Worm (Caenorhabditis elegans) whole organism, L1 larva: Measurements from ENCODE around the gene C31H1.5.

Experiments used
- C04F5.9 ChIP-seq: sonication (generic microtip); optimal IDR thresholded peaks from 2 replicates; lab custom pipeline; 2016; ENCODE audit warnings: missing genetic modification characterization, missing compliant biosample characterization
- C34B4.2 ChIP-seq: sonication (generic microtip); optimal IDR thresholded peaks from 2 replicates; lab custom pipeline; 2017; ENCODE audit warnings: mild to moderate bottlenecking, missing genetic modification characterization, missing compliant biosample characterization
- F16B12.6 ChIP-seq: fragments of 150-350 bp; optimal IDR thresholded peaks from 2 replicates; lab custom pipeline; 2014; ENCODE audit warnings: missing biosample characterization, missing genetic modification characterization
- Y116A8C.19 ChIP-seq: sonication (generic microtip); optimal IDR thresholded peaks from 2 replicates; lab custom pipeline; 2016; ENCODE audit warnings: missing compliant biosample characterization, missing genetic modification characterization, borderline replicate concordance
- aha-1 ChIP-seq: fragments of 150-350 bp; optimal IDR thresholded peaks from 2 replicates; lab custom pipeline; 2014; ENCODE audit warnings: missing biosample characterization, missing genetic modification characterization
- aly-2 ChIP-seq: fragments of 150-350 bp; optimal IDR thresholded peaks from 2 replicates; lab custom pipeline; 2014; ENCODE audit warnings: missing biosample characterization, missing genetic modification characterization
- blmp-1 ChIP-seq: fragments of 150-350 bp; optimal IDR thresholded peaks from 2 replicates; lab custom pipeline; 2014; ENCODE audit warnings: missing biosample characterization, missing genetic modification characterization
- ceh-82 ChIP-seq, 3 experiments: fragments of 150-350 bp in 1 of 3; sonication (generic microtip) in 2 of 3; optimal IDR thresholded peaks; 2 replicates each; lab custom pipeline; 2014 to 2017; ENCODE audit warnings: missing biosample characterization in 3 of 3, missing genetic modification characterization in 3 of 3
- ceh-90 ChIP-seq: sonication (generic microtip); optimal IDR thresholded peaks from 2 replicates; lab custom pipeline; 2016; ENCODE audit warnings: missing genetic modification characterization, missing compliant biosample characterization
- dpl-1 ChIP-seq, 3 experiments: fragments of 150-350 bp in 2 of 3; sonication (generic microtip) in 1 of 3; optimal IDR thresholded peaks; 2 replicates each; lab custom pipeline; 2014 to 2017; ENCODE audit warnings: missing biosample characterization in 3 of 3, missing genetic modification characterization in 3 of 3, missing genetic modification reagents in 3 of 3
- dsc-1 ChIP-seq: sonication (generic microtip); optimal IDR thresholded peaks from 2 replicates; lab custom pipeline; 2016; ENCODE audit warnings: mild to moderate bottlenecking, missing genetic modification characterization, missing compliant biosample characterization
- egl-27 ChIP-seq, 2 experiments: fragments of 150-350 bp in 1 of 2; sonication (generic microtip); optimal IDR thresholded peaks; 3 replicates each; lab custom pipeline; 2017 to 2018; ENCODE audit warnings: missing biosample characterization in 2 of 2, missing genetic modification characterization in 2 of 2, missing genetic modification reagents in 2 of 2
- elt-2 ChIP-seq: sonication (generic microtip); optimal IDR thresholded peaks from 2 replicates; lab custom pipeline; 2016; ENCODE audit warnings: missing genetic modification characterization, mild to moderate bottlenecking, inconsistent platforms, missing compliant biosample characterization, missing genetic modification reagents
- ets-5 ChIP-seq: fragments of 200-800 bp; sonication (Bioruptor generic); IDR thresholded peaks from 2 replicates; pipeline ENCODE4 v1.3.6; 2022; ENCODE audit warnings: missing genetic modification characterization, missing compliant biosample characterization
- fkh-10 ChIP-seq: sonication (generic microtip); optimal IDR thresholded peaks from 2 replicates; lab custom pipeline; 2017; ENCODE audit warnings: missing biosample characterization, missing genetic modification reagents, missing genetic modification characterization
- fkh-8 ChIP-seq: sonication (generic microtip); optimal IDR thresholded peaks from 2 replicates; lab custom pipeline; 2016; ENCODE audit warnings: mild to moderate bottlenecking, missing genetic modification characterization, missing compliant biosample characterization
- fos-1 ChIP-seq: fragments of 150-350 bp; optimal IDR thresholded peaks from 2 replicates; lab custom pipeline; 2014; ENCODE audit warnings: missing biosample characterization, missing genetic modification characterization
- grh-1 ChIP-seq: fragments of 200-800 bp; sonication (Bioruptor generic); IDR thresholded peaks from 2 replicates; pipeline ENCODE4 v1.3.6; 2022; ENCODE audit warnings: missing genetic modification reagents, missing genetic modification characterization, missing compliant biosample characterization
- hlh-4 ChIP-seq: sonication (generic microtip); optimal IDR thresholded peaks from 2 replicates; lab custom pipeline; 2016; ENCODE audit warnings: mild to moderate bottlenecking, missing genetic modification characterization, missing compliant biosample characterization
- hpl-2 ChIP-seq: fragments of 150-350 bp; optimal IDR thresholded peaks from 2 replicates; lab custom pipeline; 2014; ENCODE audit warnings: missing biosample characterization, missing genetic modification reagents, missing genetic modification characterization
- irx-1 ChIP-seq: sonication (generic microtip); optimal IDR thresholded peaks from 2 replicates; lab custom pipeline; 2016; ENCODE audit warnings: missing genetic modification characterization, missing compliant biosample characterization
- lin-13 ChIP-seq: fragments of 150-350 bp; optimal IDR thresholded peaks from 2 replicates; lab custom pipeline; 2014; ENCODE audit warnings: missing biosample characterization, missing genetic modification reagents, missing genetic modification characterization
- lin-14 ChIP-seq: fragments of 200-800 bp; sonication (Bioruptor generic); optimal IDR thresholded peaks from 2 replicates; lab custom pipeline; 2018; ENCODE audit warnings: mild to moderate bottlenecking, missing genetic modification characterization, moderate library complexity, missing compliant biosample characterization
- lin-15B ChIP-seq: fragments of 150-350 bp; sonication (generic microtip); optimal IDR thresholded peaks from 3 replicates; lab custom pipeline; 2014; ENCODE audit warnings: missing biosample characterization, missing genetic modification characterization
- lin-35 ChIP-seq, 2 experiments: fragments of 150-350 bp; optimal IDR thresholded peaks; 2 replicates each; lab custom pipeline; 2014; ENCODE audit warnings: missing biosample characterization in 2 of 2, missing genetic modification characterization in 2 of 2, missing genetic modification reagents in 2 of 2
- lin-39 ChIP-seq: fragments of 150-350 bp; optimal IDR thresholded peaks from 2 replicates; lab custom pipeline; 2014; ENCODE audit warnings: missing biosample characterization, missing genetic modification reagents, missing genetic modification characterization
- lir-3 ChIP-seq: sonication (generic microtip); optimal IDR thresholded peaks from 2 replicates; lab custom pipeline; 2016; ENCODE audit warnings: mild to moderate bottlenecking, missing genetic modification characterization, moderate library complexity, missing compliant biosample characterization; ENCODE audit not compliant: poor library complexity
- mdl-1 ChIP-seq, 2 experiments: fragments of 150-350 bp; optimal IDR thresholded peaks; 2 replicates each; lab custom pipeline; 2014 to 2017; ENCODE audit warnings: missing biosample characterization in 2 of 2, missing genetic modification characterization in 2 of 2, inconsistent platforms in 1 of 2
- mef-2 ChIP-seq: fragments of 150-350 bp; optimal IDR thresholded peaks from 2 replicates; lab custom pipeline; 2014; ENCODE audit warnings: missing biosample characterization, missing genetic modification characterization
- mep-1 ChIP-seq: fragments of 150-350 bp; optimal IDR thresholded peaks from 2 replicates; lab custom pipeline; 2014; ENCODE audit warnings: missing biosample characterization, missing genetic modification characterization
- nhr-11 ChIP-seq: fragments of 150-350 bp; optimal IDR thresholded peaks from 2 replicates; lab custom pipeline; 2014; ENCODE audit warnings: missing biosample characterization, missing genetic modification characterization
- nhr-12 ChIP-seq: sonication (generic microtip); optimal IDR thresholded peaks from 2 replicates; lab custom pipeline; 2017; ENCODE audit warnings: missing biosample characterization, missing genetic modification characterization
- nhr-237 ChIP-seq: fragments of 150-350 bp; optimal IDR thresholded peaks from 2 replicates; lab custom pipeline; 2014; ENCODE audit warnings: missing biosample characterization, missing genetic modification characterization
- nhr-28 ChIP-seq: fragments of 150-350 bp; optimal IDR thresholded peaks from 2 replicates; lab custom pipeline; 2014; ENCODE audit warnings: missing biosample characterization, missing genetic modification characterization
- nhr-71 ChIP-seq: sonication (generic microtip); optimal IDR thresholded peaks from 2 replicates; lab custom pipeline; 2016; ENCODE audit warnings: mild to moderate bottlenecking, missing genetic modification characterization, moderate library complexity, missing compliant biosample characterization
- nhr-76 ChIP-seq: sonication (generic microtip); optimal IDR thresholded peaks from 2 replicates; lab custom pipeline; 2017; ENCODE audit warnings: missing biosample characterization, missing genetic modification characterization
- nhr-84 ChIP-seq: sonication (generic microtip); optimal IDR thresholded peaks from 2 replicates; lab custom pipeline; 2017; ENCODE audit warnings: missing biosample characterization, missing genetic modification characterization
- nhr-85 ChIP-seq: sonication (generic microtip); peaks from one replicate; lab custom pipeline; 2016; ENCODE audit warnings: missing genetic modification characterization, inconsistent platforms, missing compliant biosample characterization
- nhr-90 ChIP-seq: sonication (generic microtip); optimal IDR thresholded peaks from 2 replicates; lab custom pipeline; 2016; ENCODE audit warnings: mild to moderate bottlenecking, missing genetic modification characterization, missing compliant biosample characterization; ENCODE audit not compliant: poor library complexity
- rnt-1 ChIP-seq: sonication (generic microtip); optimal IDR thresholded peaks from 2 replicates; lab custom pipeline; 2016; ENCODE audit warnings: mild to moderate bottlenecking, missing genetic modification characterization, moderate library complexity, missing compliant biosample characterization
- skn-1 ChIP-seq: fragments of 150-350 bp; optimal IDR thresholded peaks from 2 replicates; lab custom pipeline; 2014; ENCODE audit warnings: missing biosample characterization, missing genetic modification characterization
- snpc-4 ChIP-seq: fragments of 150-350 bp; optimal IDR thresholded peaks from 2 replicates; lab custom pipeline; 2014; ENCODE audit warnings: missing biosample characterization, missing genetic modification characterization
- snu-23 ChIP-seq: sonication (generic microtip); optimal IDR thresholded peaks from 2 replicates; lab custom pipeline; 2016; ENCODE audit warnings: missing genetic modification characterization, missing compliant biosample characterization
- sox-4 ChIP-seq: sonication (generic microtip); optimal IDR thresholded peaks from 2 replicates; lab custom pipeline; 2016; ENCODE audit warnings: missing genetic modification characterization, missing compliant biosample characterization
- sup-37 ChIP-seq: fragments of 200-800 bp; sonication (Bioruptor generic); optimal IDR thresholded peaks from 2 replicates; lab custom pipeline; 2018; ENCODE audit warnings: mild to moderate bottlenecking, missing genetic modification characterization, missing compliant biosample characterization
- swsn-7 ChIP-seq: sonication (generic microtip); optimal IDR thresholded peaks from 2 replicates; lab custom pipeline; 2016; ENCODE audit warnings: missing genetic modification characterization, missing compliant biosample characterization
- tlp-1 ChIP-seq: fragments of 150-350 bp; optimal IDR thresholded peaks from 2 replicates; lab custom pipeline; 2014; ENCODE audit warnings: missing biosample characterization, missing genetic modification characterization
- unc-130 ChIP-seq: fragments of 150-350 bp; optimal IDR thresholded peaks from 2 replicates; lab custom pipeline; 2017; ENCODE audit warnings: missing biosample characterization, missing genetic modification characterization, inconsistent platforms
- unc-30 ChIP-seq: sonication (generic microtip); optimal IDR thresholded peaks from 2 replicates; lab custom pipeline; 2017; ENCODE audit warnings: missing biosample characterization, missing genetic modification characterization
- unc-62 ChIP-seq: fragments of 150-350 bp; optimal IDR thresholded peaks from 2 replicates; lab custom pipeline; 2014; ENCODE audit warnings: missing biosample characterization, missing genetic modification reagents, missing genetic modification characterization
- unc-98 ChIP-seq: fragments of 200-800 bp; sonication (Bioruptor generic); IDR thresholded peaks from 2 replicates; pipeline ENCODE4 v1.3.6; 2022; ENCODE audit warnings: missing genetic modification characterization, missing compliant biosample characterization
- vab-15 ChIP-seq: sonication (generic microtip); optimal IDR thresholded peaks from 2 replicates; lab custom pipeline; 2017; ENCODE audit warnings: missing genotype, mild to moderate bottlenecking, missing genetic modification characterization, missing compliant biosample characterization
- xbp-1 ChIP-seq: sonication (generic microtip); optimal IDR thresholded peaks from 2 replicates; lab custom pipeline; 2016; ENCODE audit warnings: missing genetic modification characterization, missing compliant biosample characterization
- zag-1 ChIP-seq: fragments of 150-350 bp; optimal IDR thresholded peaks from 2 replicates; lab custom pipeline; 2014; ENCODE audit warnings: missing biosample characterization, missing genetic modification characterization
- ztf-4 ChIP-seq: fragments of 150-350 bp; optimal IDR thresholded peaks from 2 replicates; lab custom pipeline; 2014; ENCODE audit warnings: missing biosample characterization, missing genetic modification characterization

The C31H1.5 gene

ce11 chrIV:5764392-5764791 is 32.2 kb downstream of the C31H1.5 start:
- no peak for TF ChIP-seq ceh-82 (tag; optimal IDR thresholded peaks at IDR 0.05; lab: Kevin White, UChicago)
- no peak for TF ChIP-seq ceh-90 (tag; lab: Kevin White, UChicago)
- no peak for TF ChIP-seq sox-4 (tag; lab: Kevin White, UChicago)
- TF ChIP-seq lir-3 (tag; lab: Kevin White, UChicago) = no peak
- TF ChIP-seq nhr-71 (tag; lab: Kevin White, UChicago) = peak; percentile 85
- no peak for TF ChIP-seq mep-1
- peak; percentile 57 for TF ChIP-seq snu-23
- TF ChIP-seq vab-15 = peak; percentile 55
- TF ChIP-seq unc-98 (GFP tag; lab: Robert Waterston, UW) = no peak
- TF ChIP-seq C04F5.9 (tag; lab: Kevin White, UChicago) = no peak
- TF ChIP-seq lin-15B (tag; lab: Kevin White, UChicago) = no peak
- no peak for TF ChIP-seq ztf-4 (tag; lab: Kevin White, UChicago)
- no peak for TF ChIP-seq zag-1
- no peak for TF ChIP-seq aha-1 (tag; lab: Kevin White, UChicago)
- no peak for TF ChIP-seq irx-1 (tag; lab: Kevin White, UChicago)
- TF ChIP-seq mef-2 (tag; lab: Kevin White, UChicago) = no peak
- TF ChIP-seq Y116A8C.19 (tag; lab: Kevin White, UChicago) = no peak
- TF ChIP-seq nhr-76 (tag; lab: Kevin White, UChicago) = peak; percentile 32
- TF ChIP-seq lin-14 (GFP tag; lab: Kevin White, UChicago) = peak; percentile 67
- no peak for TF ChIP-seq elt-2
- TF ChIP-seq fos-1 (tag; lab: Kevin White, UChicago) = no peak
- no peak for TF ChIP-seq F16B12.6
- TF ChIP-seq sup-37 (GFP tag; lab: Kevin White, UChicago) = no peak
- no peak for TF ChIP-seq hpl-2 (GFP tag; lab: Kevin White, UChicago)
- no peak for TF ChIP-seq snpc-4 (tag; lab: Kevin White, UChicago)
- no peak for TF ChIP-seq swsn-7 (tag; lab: Kevin White, UChicago)
- TF ChIP-seq fkh-8 (tag; lab: Kevin White, UChicago) = no peak
- no peak for TF ChIP-seq hlh-4 (tag; lab: Kevin White, UChicago)
- TF ChIP-seq lin-39 = no peak
- TF ChIP-seq xbp-1 (tag; lab: Kevin White, UChicago) = no peak
- TF ChIP-seq C34B4.2 = no peak
- peak; percentile 66 for TF ChIP-seq nhr-90
- no peak for TF ChIP-seq nhr-11 (tag; lab: Kevin White, UChicago)
- no peak for TF ChIP-seq egl-27 (tag; optimal IDR thresholded peaks at IDR 0.05; lab: Kevin White, UChicago)
- no peak for TF ChIP-seq fkh-10 (GFP tag; lab: Kevin White, UChicago)
- TF ChIP-seq dsc-1 (tag; lab: Kevin White, UChicago) = no peak
- no peak for TF ChIP-seq nhr-28 (tag; lab: Kevin White, UChicago)
- no peak for TF ChIP-seq dpl-1 (GFP tag; optimal IDR thresholded peaks at IDR 0.05; lab: Kevin White, UChicago)
- no peak for TF ChIP-seq aly-2 (tag; lab: Kevin White, UChicago)
- peak in 1 of 2 experiments; percentile 53 for TF ChIP-seq mdl-1 (tag; optimal IDR thresholded peaks at IDR 0.05; lab: Kevin White, UChicago)
- TF ChIP-seq lin-35 (GFP tag; optimal IDR thresholded peaks at IDR 0.05; lab: Kevin White, UChicago) = peak in 1 of 2 experiments; percentile 56
- TF ChIP-seq unc-130 (tag; lab: Kevin White, UChicago) = peak; percentile 27
- TF ChIP-seq ets-5 (GFP tag; lab: Robert Waterston, UW) = no peak
- TF ChIP-seq skn-1 (tag; lab: Kevin White, UChicago) = no peak
- no peak for TF ChIP-seq nhr-84 (tag; lab: Kevin White, UChicago)
- peak; percentile 83 for TF ChIP-seq blmp-1 (tag; lab: Kevin White, UChicago)
- TF ChIP-seq lin-13 (GFP tag; lab: Kevin White, UChicago) = no peak
- TF ChIP-seq unc-62 (GFP tag; lab: Kevin White, UChicago) = no peak
- TF ChIP-seq unc-30 (tag; lab: Kevin White, UChicago) = no peak
- TF ChIP-seq nhr-85 (tag; lab: Kevin White, UChicago) = peak; percentile 95
- no peak for TF ChIP-seq nhr-237 (tag; lab: Kevin White, UChicago)
- TF ChIP-seq nhr-12 (tag; lab: Kevin White, UChicago) = no peak
- TF ChIP-seq rnt-1 (tag; lab: Kevin White, UChicago) = no peak
- no peak for TF ChIP-seq grh-1 (GFP tag; lab: Robert Waterston, UW)
- TF ChIP-seq tlp-1 (tag; lab: Kevin White, UChicago) = no peak
